Worm (Caenorhabditis elegans) whole organism, early embryonic: ENCODE data around the gene lgc-24.

ENCODE experiments used
- F13C5.2 ChIP-seq: sonication (generic microtip); optimal IDR thresholded peaks from 2 replicates; lab custom pipeline; 2017; ENCODE audit warnings: mild to moderate bottlenecking, missing genetic modification characterization, inconsistent platforms, missing compliant biosample characterization
- aly-1 ChIP-seq: sonication (generic microtip); optimal IDR thresholded peaks from 2 replicates; lab custom pipeline; 2016; ENCODE audit warnings: missing genetic modification characterization, missing compliant biosample characterization
- ama-1 ChIP-seq: fragments of 150-350 bp; optimal IDR thresholded peaks from 2 replicates; lab custom pipeline; 2014
- ceh-13 ChIP-seq: fragments of 200-800 bp; sonication (Bioruptor generic); optimal IDR thresholded peaks from 2 replicates; lab custom pipeline; 2018; ENCODE audit warnings: mild to moderate bottlenecking, missing genetic modification characterization, missing compliant biosample characterization
- ets-7 ChIP-seq: sonication (generic microtip); optimal IDR thresholded peaks from 2 replicates; lab custom pipeline; 2016; ENCODE audit warnings: missing genotype, missing genetic modification characterization, missing compliant biosample characterization
- flt-1 ChIP-seq: fragments of 200-800 bp; sonication (Bioruptor generic); IDR thresholded peaks from 2 replicates; pipeline ENCODE4 v1.3.6; 2022; ENCODE audit warnings: missing genetic modification characterization, missing compliant biosample characterization
- hmbx-1 ChIP-seq: sonication (generic microtip); optimal IDR thresholded peaks from 2 replicates; lab custom pipeline; 2016; ENCODE audit warnings: mild to moderate bottlenecking, missing genetic modification characterization, missing compliant biosample characterization

ce11 chrX:12064908-12065307 lies 3.4 kb upstream of the lgc-24 start, which contains the start of gene lgc-23:
- TF ChIP-seq aly-1 (no peak), hmbx-1 (tag; lab: Kevin White, UChicago) (no peak), ama-1 (no peak), F13C5.2 (tag; lab: Kevin White, UChicago) (no peak), ets-7 (tag; lab: Kevin White, UChicago) (no peak), ceh-13 (GFP tag; lab: Kevin White, UChicago) (no peak), flt-1 (no peak)
